Worm (Caenorhabditis elegans): Measurements from ENCODE around the gene Y94H6A.5.
A peak's percentile ranks its signal among the peaks of the same experiment; 100 is the strongest.

The Y94H6A.5 gene

DNA sequence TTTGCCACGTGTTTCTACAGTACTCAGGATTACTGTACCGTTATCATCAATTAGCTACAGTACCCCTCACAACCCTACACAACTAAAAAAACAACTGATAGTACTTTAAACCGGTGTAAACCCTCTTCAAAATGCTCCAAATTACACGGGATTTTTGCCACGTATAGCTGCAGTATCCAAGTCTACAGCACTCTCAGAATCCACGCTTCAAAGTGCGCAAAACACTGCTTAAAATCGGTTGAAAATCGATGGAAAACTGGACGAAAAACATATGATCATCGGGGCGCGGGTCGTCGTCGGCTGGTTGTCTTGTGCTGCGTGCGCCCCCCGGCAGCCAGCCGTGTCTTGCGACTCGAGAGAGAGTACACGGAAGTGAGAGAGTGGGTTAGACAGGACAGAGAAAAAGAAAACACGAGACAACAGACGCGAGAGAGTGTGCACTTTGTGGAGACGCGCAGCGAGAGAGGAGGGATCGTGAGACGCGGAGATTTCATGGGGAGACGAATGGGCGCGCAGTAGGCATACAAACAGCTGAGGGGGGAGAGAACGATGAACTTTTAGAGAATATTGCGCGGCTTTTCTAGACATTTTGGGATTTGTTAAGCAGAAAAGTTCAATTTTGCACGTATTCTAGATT, 4.7 kb upstream of the Y94H6A.5 start (continued):
- no peak for TF ChIP-seq nhr-120 (GFP tag; IDR thresholded peaks at IDR 0.05)
- TF ChIP-seq tlf-1 (GFP tag; optimal IDR thresholded peaks at IDR 0.05), result peak; percentile 60
- peak; percentile 74 for TF ChIP-seq lin-40 (tag; optimal IDR thresholded peaks at IDR 0.05)
- TF ChIP-seq bed-1 (GFP tag; IDR thresholded peaks at IDR 0.05), result no peak
- TF ChIP-seq dpff-1 (tag; optimal IDR thresholded peaks at IDR 0.05), result no peak
- peak; percentile 61; the same call in 1 of the 2 replicates for TF ChIP-seq hmg-20 (GFP tag; IDR thresholded peaks at IDR 0.05)
- TF ChIP-seq snpc-4 (GFP tag; optimal IDR thresholded peaks at IDR 0.05), result no peak
- peak in 3 of 4 experiments; percentile 38 to 56 (median 41) for TF ChIP-seq snpc-4 (tag; optimal IDR thresholded peaks at IDR 0.05)
- TF ChIP-seq egl-18 (GFP tag; IDR thresholded peaks at IDR 0.05), result no peak
- TF ChIP-seq lsl-1 (GFP tag; optimal IDR thresholded peaks at IDR 0.05), result no peak
- TF ChIP-seq Y67H2A.10 (GFP tag; conservative IDR thresholded peaks at IDR 0.05), result peak; percentile 55; the same call in 1 of the 2 replicates
- no peak for TF ChIP-seq ets-4 (GFP tag; optimal IDR thresholded peaks at IDR 0.05)
- TF ChIP-seq ztf-6 (GFP tag; IDR thresholded peaks at IDR 0.05), result no peak
- peak; percentile 48 for TF ChIP-seq tbp1 (GFP tag; optimal IDR thresholded peaks at IDR 0.05)
- TF ChIP-seq snpc-1.3 (tag; optimal IDR thresholded peaks at IDR 0.05; ENCODE audit: insufficient read depth), result no peak
- 0 out of 2 replicates have a peak, but pooled peaks have one; percentile 24 for TF ChIP-seq attf-3 (GFP tag; conservative IDR thresholded peaks at IDR 0.05)
- no peak for TF ChIP-seq hlh-26 (GFP tag; conservative IDR thresholded peaks at IDR 0.05)
- TF ChIP-seq aptf-3 (GFP tag; IDR thresholded peaks at IDR 0.05), result no peak
- peak; percentile 50 for TF ChIP-seq ZK185.1 (tag; optimal IDR thresholded peaks at IDR 0.05; ENCODE audit: poor library complexity, severe bottlenecking)
- no peak for TF ChIP-seq pha-4 (tag; optimal IDR thresholded peaks at IDR 0.05)
- TF ChIP-seq nhr-179 (tag; optimal IDR thresholded peaks at IDR 0.05), result no peak
- no peak for TF ChIP-seq D2030.7 (GFP tag; IDR thresholded peaks at IDR 0.05)
- TF ChIP-seq ekl-4 (GFP tag; IDR thresholded peaks at IDR 0.05), result peak; percentile 67
- no peak for TF ChIP-seq nfya-1 (tag; optimal IDR thresholded peaks at IDR 0.05; ENCODE audit: borderline replicate concordance, insufficient read depth)
- no peak for TF ChIP-seq nfya-2 (GFP tag; IDR thresholded peaks at IDR 0.05)
- no peak for TF ChIP-seq B0019.2 (GFP tag; conservative IDR thresholded peaks at IDR 0.05)
- TF ChIP-seq F10E7.11 (tag; optimal IDR thresholded peaks at IDR 0.05), result no peak
- no peak for TF ChIP-seq efl-1 (GFP tag; optimal IDR thresholded peaks at IDR 0.05)
- peak; percentile 68; the same call in 1 of the 2 replicates for TF ChIP-seq lin-26 (GFP tag; IDR thresholded peaks at IDR 0.05)
- TF ChIP-seq madf-6 (GFP tag; IDR thresholded peaks at IDR 0.05), result peak; percentile 41; the same call in 1 of the 2 replicates
- no peak for TF ChIP-seq fkh-3 (tag; optimal IDR thresholded peaks at IDR 0.05)

DNA sequence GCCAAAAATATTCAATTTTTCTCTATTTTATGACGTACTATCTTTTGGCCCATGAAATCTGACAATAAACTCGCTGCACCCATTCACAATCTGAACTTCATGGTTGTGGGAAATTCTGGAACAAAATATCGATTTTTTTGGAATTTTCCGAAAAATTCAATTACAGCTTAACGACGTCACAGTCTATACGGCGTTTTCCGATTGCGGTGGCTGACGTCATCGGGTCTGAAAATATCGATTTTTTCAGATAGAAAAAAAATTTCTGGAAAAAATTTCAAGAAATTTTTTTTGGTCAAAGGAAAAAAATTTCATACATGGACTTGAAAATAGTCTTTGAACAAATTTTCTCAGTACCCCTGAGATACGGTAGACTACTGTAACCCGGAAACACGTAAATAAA, 3.2 kb upstream of the Y94H6A.5 start, which contains the start of gene ubc-8:
ubc-8 (minus strand) TSS at position 227 of the 400 bp plus-strand sequence.
- TF ChIP-seq ceh-27 (GFP tag; optimal IDR thresholded peaks at IDR 0.05) (no peak), aptf-3 (GFP tag; IDR thresholded peaks at IDR 0.05) (no peak), ceh-79 (tag; optimal IDR thresholded peaks at IDR 0.05) (no peak), mel-28 (tag; optimal IDR thresholded peaks at IDR 0.05; ENCODE audit: borderline replicate concordance) (no peak), rpc-1 (optimal IDR thresholded peaks at IDR 0.05) (no peak), rpc-1 (tag; optimal IDR thresholded peaks at IDR 0.05) (no peak), hmg-1.2 (GFP tag; IDR thresholded peaks at IDR 0.05) (no peak), ztf-22 (GFP tag; optimal IDR thresholded peaks at IDR 0.05) (no peak), bed-2 (GFP tag; IDR thresholded peaks at IDR 0.05) (no peak), lsy-27 (tag; optimal IDR thresholded peaks at IDR 0.05; ENCODE audit: borderline replicate concordance, insufficient read depth) (no peak), lin-40 (tag; optimal IDR thresholded peaks at IDR 0.05) (no peak), mcd-1 (GFP tag; IDR thresholded peaks at IDR 0.05) (no peak), fkh-3 (tag; optimal IDR thresholded peaks at IDR 0.05) (no peak), tlf-1 (GFP tag; optimal IDR thresholded peaks at IDR 0.05) (no peak), sea-2 (GFP tag; IDR thresholded peaks at IDR 0.05) (no peak)

Measured in whole organism, young adult.